Worm (Caenorhabditis elegans) whole organism, mixed stage, embryonic: ENCODE results near the gene Y39F10C.1.

Experiments used
- blmp-1 ChIP-seq: fragments of 150-350 bp; optimal IDR thresholded peaks from 2 replicates; lab custom pipeline; 2014; ENCODE audit warnings: missing biosample characterization, missing genetic modification characterization
- ceh-43 ChIP-seq: fragments of 200-800 bp; sonication (Bioruptor generic); optimal IDR thresholded peaks from 2 replicates; lab custom pipeline; 2018; ENCODE audit warnings: mild to moderate bottlenecking, missing genetic modification characterization, moderate library complexity, missing compliant biosample characterization
- ceh-83 ChIP-seq: fragments of 200-800 bp; sonication (Bioruptor generic); optimal IDR thresholded peaks from 2 replicates; lab custom pipeline; 2018; ENCODE audit warnings: mild to moderate bottlenecking, missing genetic modification characterization, missing compliant biosample characterization
- ces-1 ChIP-seq: fragments of 150-350 bp; optimal IDR thresholded peaks from 2 replicates; lab custom pipeline; 2014; ENCODE audit warnings: missing biosample characterization, missing genetic modification reagents, missing genetic modification characterization
- cnd-1 ChIP-seq: fragments of 200-800 bp; sonication (Bioruptor generic); optimal IDR thresholded peaks from 2 replicates; lab custom pipeline; 2018; ENCODE audit warnings: mild to moderate bottlenecking, missing genetic modification characterization, missing compliant biosample characterization
- elt-1 ChIP-seq: sonication (generic microtip); optimal IDR thresholded peaks from 2 replicates; lab custom pipeline; 2017; ENCODE audit warnings: missing genetic modification characterization, mild to moderate bottlenecking, missing compliant biosample characterization, antibody characterized with exemption, moderate library complexity, borderline replicate concordance; ENCODE audit not compliant: insufficient read depth
- ham-2 ChIP-seq: fragments of 200-800 bp; sonication (Bioruptor generic); optimal IDR thresholded peaks from 2 replicates; lab custom pipeline; 2018; ENCODE audit warnings: mild to moderate bottlenecking, missing genetic modification characterization, missing compliant biosample characterization
- hlh-1 ChIP-seq: fragments of 150-350 bp; optimal IDR thresholded peaks from 2 replicates; lab custom pipeline; 2014; ENCODE audit warnings: missing biosample characterization, missing genetic modification reagents, missing genetic modification characterization
- lin-13 ChIP-seq: fragments of 150-350 bp; optimal IDR thresholded peaks from 2 replicates; lab custom pipeline; 2014; ENCODE audit warnings: missing biosample characterization, missing genetic modification characterization
- lin-32 ChIP-seq: fragments of 200-800 bp; sonication (Bioruptor generic); optimal IDR thresholded peaks from 2 replicates; lab custom pipeline; 2018; ENCODE audit warnings: mild to moderate bottlenecking, missing genetic modification characterization, missing compliant biosample characterization
- lsy-2 ChIP-seq: fragments of 150-350 bp; optimal IDR thresholded peaks from 2 replicates; lab custom pipeline; 2014; ENCODE audit warnings: missing biosample characterization, missing genetic modification characterization
- mab-5 ChIP-seq: fragments of 150-350 bp; optimal IDR thresholded peaks from 2 replicates; lab custom pipeline; 2014; ENCODE audit warnings: missing biosample characterization, missing genetic modification characterization
- mep-1 ChIP-seq: fragments of 150-350 bp; optimal IDR thresholded peaks from 2 replicates; lab custom pipeline; 2017; ENCODE audit warnings: missing biosample characterization, missing genetic modification reagents, missing genetic modification characterization, inconsistent platforms
- mls-2 ChIP-seq: sonication (generic microtip); optimal IDR thresholded peaks from 2 replicates; lab custom pipeline; 2016; ENCODE audit warnings: mild to moderate bottlenecking, missing genetic modification characterization, moderate library complexity, missing compliant biosample characterization
- nhr-12 ChIP-seq: fragments of 150-350 bp; optimal IDR thresholded peaks from 2 replicates; lab custom pipeline; 2014; ENCODE audit warnings: missing biosample characterization, missing genetic modification characterization
- nhr-2 ChIP-seq: fragments of 150-350 bp; optimal IDR thresholded peaks from 2 replicates; lab custom pipeline; 2014; ENCODE audit warnings: missing biosample characterization, missing genetic modification characterization
- nhr-237 ChIP-seq: fragments of 150-350 bp; optimal IDR thresholded peaks from 2 replicates; lab custom pipeline; 2014; ENCODE audit warnings: missing biosample characterization, missing genetic modification characterization
- nhr-28 ChIP-seq: fragments of 150-350 bp; optimal IDR thresholded peaks from 2 replicates; lab custom pipeline; 2014; ENCODE audit warnings: missing biosample characterization, missing genetic modification characterization
- nhr-76 ChIP-seq: sonication (generic microtip); optimal IDR thresholded peaks from 2 replicates; lab custom pipeline; 2017; ENCODE audit warnings: missing biosample characterization, missing genetic modification characterization
- sptf-1 ChIP-seq: sonication (generic microtip); optimal IDR thresholded peaks from 2 replicates; lab custom pipeline; 2017; ENCODE audit warnings: mild to moderate bottlenecking, missing genetic modification characterization, moderate library complexity, missing compliant biosample characterization
- tbx-8 ChIP-seq: fragments of 200-800 bp; sonication (Bioruptor generic); optimal IDR thresholded peaks from 2 replicates; lab custom pipeline; 2018; ENCODE audit warnings: mild to moderate bottlenecking, missing genetic modification characterization, moderate library complexity, missing compliant biosample characterization
- unc-120 ChIP-seq: sonication (generic microtip); optimal IDR thresholded peaks from 2 replicates; lab custom pipeline; 2017; ENCODE audit warnings: missing genetic modification characterization, missing compliant biosample characterization; ENCODE audit not compliant: poor library complexity, severe bottlenecking
- unc-62 ChIP-seq: fragments of 150-350 bp; optimal IDR thresholded peaks from 2 replicates; lab custom pipeline; 2014; ENCODE audit warnings: missing biosample characterization, missing genetic modification reagents, missing genetic modification characterization
- zip-8 ChIP-seq: fragments of 150-350 bp; optimal IDR thresholded peaks from 2 replicates; lab custom pipeline; 2014; ENCODE audit warnings: missing biosample characterization, missing genetic modification characterization
- ztf-11 ChIP-seq: fragments of 150-350 bp; optimal IDR thresholded peaks from 2 replicates; lab custom pipeline; 2014; ENCODE audit warnings: missing biosample characterization, missing genetic modification characterization

Y39F10C.1 gene

ce11 chrII:661696-662095, 13.7 kb upstream of the Y39F10C.1 start, which contains the start of gene sri-45:
sri-45 (minus strand) TSS chrII:661796.
- TF ChIP-seq ztf-11 (tag; lab: Kevin White, UChicago) (no peak), ces-1 (GFP tag; lab: Kevin White, UChicago) (no peak)

- no peak for TF ChIP-seq blmp-1 (tag; lab: Kevin White, UChicago)
- TF ChIP-seq lsy-2 = no peak
- TF ChIP-seq nhr-237 = no peak
- TF ChIP-seq elt-1 = no peak
- no peak for TF ChIP-seq nhr-76 (tag; lab: Kevin White, UChicago)
- no peak for TF ChIP-seq mep-1 (tag; lab: Kevin White, UChicago)
- TF ChIP-seq unc-120 (tag; lab: Kevin White, UChicago) = no peak
- no peak for TF ChIP-seq nhr-28 (tag; lab: Kevin White, UChicago)
These were observed 7.5 kb upstream of the Y39F10C.1 start for ce11 chrII:667864-668263.

ce11 chrII:671025-671424, 4.4 kb upstream of the Y39F10C.1 start, which contains the start of gene sri-46:
sri-46 (minus strand) TSS chrII:671125.
- TF ChIP-seq tbx-8 (GFP tag; lab: Kevin White, UChicago) (no peak), zip-8 (tag; lab: Kevin White, UChicago) (no peak), lin-32 (GFP tag; lab: Kevin White, UChicago) (no peak), mls-2 (tag; lab: Kevin White, UChicago) (no peak), blmp-1 (tag; lab: Kevin White, UChicago) (no peak), mab-5 (tag; lab: Kevin White, UChicago) (no peak), nhr-28 (tag; lab: Kevin White, UChicago) (no peak), unc-120 (tag; lab: Kevin White, UChicago) (no peak), unc-62 (GFP tag; lab: Kevin White, UChicago) (no peak), ceh-43 (GFP tag; lab: Kevin White, UChicago) (no peak), nhr-2 (tag; lab: Kevin White, UChicago) (no peak), ceh-83 (GFP tag; lab: Kevin White, UChicago) (no peak)

ce11 chrII:674116-674515, 1.3 kb upstream of the Y39F10C.1 start, which contains the start of gene Y39F10C.3:
Y39F10C.3 (plus strand) TSS chrII:674416.
- no peak for TF ChIP-seq lin-13 (tag; lab: Kevin White, UChicago)
- no peak for TF ChIP-seq nhr-28 (tag; lab: Kevin White, UChicago)
- no peak for TF ChIP-seq lin-32 (GFP tag; lab: Kevin White, UChicago)
- no peak for TF ChIP-seq nhr-76 (tag; lab: Kevin White, UChicago)
- no peak for TF ChIP-seq tbx-8 (GFP tag; lab: Kevin White, UChicago)
- no peak for TF ChIP-seq nhr-2 (tag; lab: Kevin White, UChicago)
- TF ChIP-seq, all 35 proteins: peak for 0

ce11 chrII:675822-676221, 419 bp downstream of the Y39F10C.1 start:
- no peak for TF ChIP-seq mab-5 (tag; lab: Kevin White, UChicago)
- no peak for TF ChIP-seq ham-2 (GFP tag; lab: Kevin White, UChicago)
- no peak for TF ChIP-seq zip-8 (tag; lab: Kevin White, UChicago)
- TF ChIP-seq ceh-43 (GFP tag; lab: Kevin White, UChicago) = no peak
- TF ChIP-seq nhr-12 (tag; lab: Kevin White, UChicago) = no peak
- TF ChIP-seq cnd-1 = no peak

- TF ChIP-seq sptf-1 (tag; lab: Kevin White, UChicago) = no peak
- TF ChIP-seq cnd-1 = no peak
These were observed 3.2 kb downstream of the Y39F10C.1 start, which contains the start of gene T02H6.9 for ce11 chrII:678581-678980. T02H6.9 (plus strand) TSS chrII:678881.

ce11 chrII:680612-681011, 5.2 kb downstream of the Y39F10C.1 start, which contains the start of the genes T02H6.10 and T02H6.8:
T02H6.10 (minus strand) TSS chrII:680712.
T02H6.8 (plus strand) TSS chrII:680832.
- no peak for TF ChIP-seq lsy-2
- no peak for TF ChIP-seq unc-62 (GFP tag; lab: Kevin White, UChicago)
- TF ChIP-seq hlh-1 (tag; lab: Kevin White, UChicago) = no peak
- no peak for TF ChIP-seq sptf-1 (tag; lab: Kevin White, UChicago)
- no peak for TF ChIP-seq nhr-12 (tag; lab: Kevin White, UChicago)
- TF ChIP-seq nhr-237 = no peak
- TF ChIP-seq nhr-28 (tag; lab: Kevin White, UChicago) = no peak
- no peak for TF ChIP-seq cnd-1
